Worm (Caenorhabditis elegans) whole organism, L2 larva: ENCODE data around the gene nstp-8.
"Not testable (repeated sequence)": the region's sequence is repeated elsewhere in the genome, so short reads cannot be mapped to it uniquely, and the experiment has no call there.

Source experiments
- Y55F3AM.14 ChIP-seq: fragments of 200-800 bp; sonication (Bioruptor generic); optimal IDR thresholded peaks from 2 replicates; lab custom pipeline; 2018; ENCODE audit warnings: mild to moderate bottlenecking, missing genetic modification characterization, missing compliant biosample characterization
- ama-1 ChIP-seq: fragments of 150-350 bp; optimal IDR thresholded peaks from 2 replicates; lab custom pipeline; 2018; ENCODE audit warnings: inconsistent platforms
- dmd-4 ChIP-seq: sonication (generic microtip); optimal IDR thresholded peaks from 2 replicates; lab custom pipeline; 2017; ENCODE audit warnings: missing biosample characterization, missing genetic modification characterization
- lin-39 ChIP-seq: fragments of 150-350 bp; optimal IDR thresholded peaks from 2 replicates; lab custom pipeline; 2014; ENCODE audit warnings: missing biosample characterization, missing genetic modification reagents, missing genetic modification characterization
- nhr-11 ChIP-seq: fragments of 150-350 bp; optimal IDR thresholded peaks from 2 replicates; lab custom pipeline; 2014; ENCODE audit warnings: missing biosample characterization, missing genetic modification characterization
- ztf-4 ChIP-seq: fragments of 150-350 bp; optimal IDR thresholded peaks from 2 replicates; lab custom pipeline; 2014; ENCODE audit warnings: missing biosample characterization, missing genetic modification characterization

ce11 chrV:2255191-2255590, 39.7 kb downstream of the nstp-8 start, which contains the start of gene F41B5.1:
- not testable (repeated sequence) for TF ChIP-seq ama-1 (lab: Kevin White, UChicago); ztf-4 (tag; lab: Kevin White, UChicago); Y55F3AM.14; lin-39 (tag; lab: Kevin White, UChicago); nhr-11 (tag; lab: Kevin White, UChicago); dmd-4
